Fruit fly (Drosophila melanogaster) whole organism, embryonic: ENCODE data around the gene CG44476.

Experiments
- B-H1 ChIP-seq: fragments of 200-800 bp; sonication (Bioruptor generic); IDR thresholded peaks from 3 replicates; pipeline ENCODE4 v1.3.6; 2022; ENCODE audit warnings: missing biosample characterization, missing genetic modification characterization
- Bteb2 ChIP-seq: fragments of 200-800 bp; sonication (Bioruptor generic); optimal IDR thresholded peaks from 2 replicates; lab custom pipeline; 2016; ENCODE audit warnings: missing biosample characterization, missing genetic modification characterization
- CG10321 ChIP-seq: fragments of 200-800 bp; sonication (Bioruptor generic); IDR thresholded peaks from 2 replicates; pipeline ENCODE4 v1.3.6; 2022; ENCODE audit warnings: missing biosample characterization, missing genetic modification characterization
- CG10462 ChIP-seq: fragments of 200-800 bp; sonication (Bioruptor generic); optimal IDR thresholded peaks from 2 replicates; lab custom pipeline; 2016; ENCODE audit warnings: missing biosample characterization, missing genetic modification characterization
- CG11504 ChIP-seq: fragments of 200-800 bp; sonication (Bioruptor generic); optimal IDR thresholded peaks from 3 replicates; lab custom pipeline; 2019; ENCODE audit warnings: missing biosample characterization, mild to moderate bottlenecking, missing genetic modification characterization, moderate library complexity
- CG11696 ChIP-seq: fragments of 200-800 bp; sonication (Bioruptor generic); IDR thresholded peaks from 2 replicates; pipeline ENCODE4 v1.3.6; 2022; ENCODE audit warnings: missing biosample characterization, missing genetic modification characterization
- CG13296 ChIP-seq: fragments of 200-800 bp; sonication (Bioruptor generic); optimal IDR thresholded peaks from 3 replicates; lab custom pipeline; 2018; ENCODE audit warnings: missing biosample characterization, mild to moderate bottlenecking, missing genetic modification characterization
- CG13424 ChIP-seq: fragments of 200-800 bp; sonication (Bioruptor generic); optimal IDR thresholded peaks from 2 replicates; lab custom pipeline; 2019; ENCODE audit warnings: missing biosample characterization, mild to moderate bottlenecking, missing genetic modification characterization, moderate library complexity
- CG14441 ChIP-seq: fragments of 200-800 bp; sonication (Bioruptor generic); IDR thresholded peaks from 2 replicates; pipeline ENCODE4 v1.3.6; 2022; ENCODE audit warnings: missing biosample characterization, missing genetic modification characterization
- CG18599 ChIP-seq: fragments of 200-800 bp; sonication (Bioruptor generic); optimal IDR thresholded peaks from 3 replicates; lab custom pipeline; 2017; ENCODE audit warnings: missing biosample characterization, missing genetic modification characterization, mild to moderate bottlenecking, moderate library complexity, missing genetic modification reagents
- CG2678 ChIP-seq: fragments of 200-800 bp; sonication (Bioruptor generic); optimal IDR thresholded peaks from 3 replicates; lab custom pipeline; 2019; ENCODE audit warnings: missing biosample characterization, mild to moderate bottlenecking, missing genetic modification characterization, moderate library complexity
- CG32772 ChIP-seq: fragments of 200-800 bp; sonication (Bioruptor generic); IDR thresholded peaks from 2 replicates; pipeline ENCODE4 v1.3.6; 2022; ENCODE audit warnings: missing biosample characterization, missing genetic modification characterization
- CG4404 ChIP-seq: fragments of 200-800 bp; sonication (Bioruptor generic); IDR thresholded peaks from 2 replicates; pipeline ENCODE4 v1.3.6; 2022; ENCODE audit warnings: missing biosample characterization, missing genetic modification characterization
- CG6683 ChIP-seq: fragments of 200-800 bp; sonication (Bioruptor generic); optimal IDR thresholded peaks from 2 replicates; lab custom pipeline; 2017; ENCODE audit warnings: missing biosample characterization, mild to moderate bottlenecking, missing genetic modification characterization, missing genetic modification reagents
- CG7786 ChIP-seq: fragments of 200-800 bp; sonication (Bioruptor generic); optimal IDR thresholded peaks from 2 replicates; lab custom pipeline; 2016; ENCODE audit warnings: missing biosample characterization, missing genetic modification characterization
- CG7928 ChIP-seq: fragments of 200-800 bp; sonication (Bioruptor generic); optimal IDR thresholded peaks from 2 replicates; lab custom pipeline; 2017; ENCODE audit warnings: missing biosample characterization, mild to moderate bottlenecking, missing genetic modification characterization
- CG7987 ChIP-seq: fragments of 200-800 bp; sonication (Bioruptor generic); optimal IDR thresholded peaks from 2 replicates; lab custom pipeline; 2018; ENCODE audit warnings: missing biosample characterization, mild to moderate bottlenecking, missing genetic modification characterization, moderate library complexity
- CG8290 ChIP-seq, 3 experiments: fragments of 200-800 bp; sonication (Bioruptor generic); optimal IDR thresholded peaks; 2 replicates each; lab custom pipeline; 2016 to 2019; ENCODE audit warnings: missing biosample characterization in 3 of 3, missing genetic modification characterization in 3 of 3, mild to moderate bottlenecking in 2 of 3, moderate library complexity in 1 of 3
- CG8388 ChIP-seq: fragments of 200-800 bp; sonication (Bioruptor generic); optimal IDR thresholded peaks from 2 replicates; lab custom pipeline; 2019; ENCODE audit warnings: missing biosample characterization, mild to moderate bottlenecking, missing genetic modification characterization, moderate library complexity
- CG8478 ChIP-seq: fragments of >200 bp; optimal IDR thresholded peaks from 2 replicates; lab custom pipeline; 2018
- CG8765 ChIP-seq: fragments of 200-800 bp; sonication (Bioruptor generic); IDR thresholded peaks from 2 replicates; pipeline ENCODE4 v1.3.6; 2022; ENCODE audit warnings: missing biosample characterization, missing genetic modification characterization
- CG9727 ChIP-seq: fragments of 200-800 bp; sonication (Bioruptor generic); optimal IDR thresholded peaks from 3 replicates; lab custom pipeline; 2017; ENCODE audit warnings: missing biosample characterization, mild to moderate bottlenecking, missing genetic modification characterization
- Dbx ChIP-seq: fragments of 200-800 bp; sonication (Bioruptor generic); IDR thresholded peaks from 3 replicates; pipeline ENCODE4 v1.3.6; 2022; ENCODE audit warnings: missing biosample characterization, missing genetic modification characterization
- Doc3 ChIP-seq: fragments of 200-800 bp; sonication (Bioruptor generic); IDR thresholded peaks from 3 replicates; pipeline ENCODE4 v1.3.6; 2022; ENCODE audit warnings: missing biosample characterization, missing genetic modification characterization; ENCODE audit not compliant: partially characterized antibody
- Drgx ChIP-seq: fragments of 200-800 bp; sonication (Bioruptor generic); IDR thresholded peaks from 2 replicates; pipeline ENCODE4 v1.3.6; 2022; ENCODE audit warnings: missing biosample characterization, missing genetic modification characterization
- Gug ChIP-seq: fragments of 200-800 bp; sonication (Bioruptor generic); IDR thresholded peaks from 4 replicates; pipeline ENCODE4 v1.3.6; 2022; ENCODE audit warnings: missing biosample characterization, missing genetic modification characterization
- Lim3 ChIP-seq: fragments of 200-800 bp; sonication (Bioruptor generic); IDR thresholded peaks from 2 replicates; pipeline ENCODE4 v1.3.6; 2022; ENCODE audit warnings: missing biosample characterization, missing genetic modification characterization
- Lpt ChIP-seq: fragments of >200 bp; optimal IDR thresholded peaks from 2 replicates; lab custom pipeline; 2018; ENCODE audit warnings: missing biosample characterization, missing genetic modification characterization
- NC2α ChIP-seq: fragments of 200-800 bp; sonication (Bioruptor generic); optimal IDR thresholded peaks from 2 replicates; lab custom pipeline; 2016; ENCODE audit warnings: missing biosample characterization, missing genetic modification characterization
- Rfx ChIP-seq: fragments of 200-800 bp; sonication (Bioruptor generic); IDR thresholded peaks from 2 replicates; pipeline ENCODE4 v1.3.6; 2022; ENCODE audit warnings: missing biosample characterization, missing genetic modification characterization
- Sox100B ChIP-seq: fragments of 200-800 bp; sonication (Bioruptor generic); optimal IDR thresholded peaks from 3 replicates; lab custom pipeline; 2018; ENCODE audit warnings: missing biosample characterization, mild to moderate bottlenecking, missing genetic modification characterization
- Ssrp ChIP-seq: fragments of 200-800 bp; sonication (Bioruptor generic); optimal IDR thresholded peaks from 2 replicates; lab custom pipeline; 2018; ENCODE audit warnings: missing biosample characterization, mild to moderate bottlenecking, missing genetic modification characterization, moderate library complexity
- TFAM ChIP-seq: fragments of 200-800 bp; sonication (Bioruptor generic); optimal IDR thresholded peaks from 2 replicates; lab custom pipeline; 2017; ENCODE audit warnings: missing biosample characterization, missing genetic modification characterization, inconsistent platforms
- bcd ChIP-seq: fragments of 200-800 bp; sonication (Bioruptor generic); optimal IDR thresholded peaks from 2 replicates; lab custom pipeline; 2017; ENCODE audit warnings: missing biosample characterization, mild to moderate bottlenecking, missing genetic modification characterization
- btn ChIP-seq: fragments of 200-800 bp; sonication (Bioruptor generic); optimal IDR thresholded peaks from 2 replicates; lab custom pipeline; 2016; ENCODE audit warnings: missing biosample characterization, missing genetic modification characterization
- cas ChIP-seq: fragments of 200-800 bp; sonication (Bioruptor generic); IDR thresholded peaks from 2 replicates; pipeline ENCODE4 v1.3.6; 2022; ENCODE audit warnings: missing biosample characterization, missing genetic modification characterization
- corto ChIP-seq: fragments of 200-800 bp; sonication (Bioruptor generic); optimal IDR thresholded peaks from 2 replicates; lab custom pipeline; 2016; ENCODE audit warnings: missing biosample characterization, mild to moderate bottlenecking, missing genetic modification characterization, moderate library complexity
- dan ChIP-seq: fragments of 200-800 bp; sonication (Bioruptor generic); IDR thresholded peaks from 2 replicates; pipeline ENCODE4 v1.3.6; 2022; ENCODE audit warnings: missing biosample characterization, missing genetic modification characterization
- dimm ChIP-seq: fragments of 200-800 bp; sonication (Bioruptor generic); IDR thresholded peaks from 2 replicates; pipeline ENCODE4 v1.3.6; 2022; ENCODE audit warnings: missing biosample characterization, missing genetic modification characterization
- en ChIP-seq: fragments of 200-800 bp; sonication (Bioruptor generic); optimal IDR thresholded peaks from 2 replicates; lab custom pipeline; 2016; ENCODE audit warnings: missing biosample characterization, missing genetic modification characterization
- fru ChIP-seq: fragments of >200 bp; optimal IDR thresholded peaks from 2 replicates; lab custom pipeline; 2017
- ftz-f1 ChIP-seq: fragments of 200-800 bp; sonication (Bioruptor generic); optimal IDR thresholded peaks from 2 replicates; lab custom pipeline; 2016; ENCODE audit warnings: missing biosample characterization, missing genetic modification characterization
- kni ChIP-seq: fragments of 200-800 bp; sonication (Bioruptor generic); optimal IDR thresholded peaks from 3 replicates; lab custom pipeline; 2017; ENCODE audit warnings: mild to moderate bottlenecking, missing biosample characterization, missing genetic modification reagents, missing genetic modification characterization
- lmd ChIP-seq: fragments of 200-800 bp; sonication (Bioruptor generic); IDR thresholded peaks from 2 replicates; pipeline ENCODE4 v1.3.6; 2022; ENCODE audit warnings: missing biosample characterization, missing genetic modification characterization
- lov ChIP-seq, 2 experiments: fragments of 200-800 bp in 1 of 2; fragments of >200 bp in 1 of 2; sonication (Bioruptor generic) in 1 of 2; IDR thresholded peaks in 1 of 2; optimal IDR thresholded peaks in 1 of 2; 2 replicates in 1 of 2; 3 replicates in 1 of 2; pipeline versions ENCODE4 v1.3.6 to Lab custom; 2017 to 2022; ENCODE audit warnings: missing biosample characterization in 1 of 2, missing genetic modification characterization in 1 of 2
- maf-S ChIP-seq: fragments of 200-800 bp; sonication (Bioruptor generic); optimal IDR thresholded peaks from 2 replicates; lab custom pipeline; 2016; ENCODE audit warnings: missing biosample characterization, missing genetic modification characterization
- otp ChIP-seq: fragments of 200-800 bp; sonication (Bioruptor generic); IDR thresholded peaks from 3 replicates; pipeline ENCODE4, ENCODE4 v1.3.6; 2022; ENCODE audit warnings: missing biosample characterization, missing genetic modification characterization
- sens ChIP-seq: fragments of 200-800 bp; sonication (Bioruptor generic); peaks from one replicate; lab custom pipeline; 2016; ENCODE audit warnings: missing biosample characterization, missing genetic modification characterization
- sob ChIP-seq: fragments of 200-800 bp; sonication (Bioruptor generic); IDR thresholded peaks from 2 replicates; pipeline ENCODE4 v1.3.6; 2022; ENCODE audit warnings: missing biosample characterization, missing genetic modification characterization
- tgo ChIP-seq: fragments of 200-800 bp; sonication (Bioruptor generic); IDR thresholded peaks from 3 replicates; pipeline ENCODE4 v1.3.6; 2022; ENCODE audit warnings: missing biosample characterization, missing genetic modification characterization
- tll ChIP-seq, 2 experiments: fragments of 200-800 bp in 1 of 2; fragments of >200 bp in 1 of 2; sonication (Bioruptor generic) in 1 of 2; optimal IDR thresholded peaks; 2 replicates each; lab custom pipeline; 2017 to 2019; ENCODE audit warnings: missing biosample characterization in 2 of 2, missing genetic modification characterization in 2 of 2, mild to moderate bottlenecking in 1 of 2, moderate library complexity in 1 of 2
- wek ChIP-seq: fragments of 200-800 bp; sonication (Bioruptor generic); optimal IDR thresholded peaks from 3 replicates; lab custom pipeline; 2018; ENCODE audit warnings: missing biosample characterization, mild to moderate bottlenecking, missing genetic modification characterization, moderate library complexity

Gene CG44476

DNA sequence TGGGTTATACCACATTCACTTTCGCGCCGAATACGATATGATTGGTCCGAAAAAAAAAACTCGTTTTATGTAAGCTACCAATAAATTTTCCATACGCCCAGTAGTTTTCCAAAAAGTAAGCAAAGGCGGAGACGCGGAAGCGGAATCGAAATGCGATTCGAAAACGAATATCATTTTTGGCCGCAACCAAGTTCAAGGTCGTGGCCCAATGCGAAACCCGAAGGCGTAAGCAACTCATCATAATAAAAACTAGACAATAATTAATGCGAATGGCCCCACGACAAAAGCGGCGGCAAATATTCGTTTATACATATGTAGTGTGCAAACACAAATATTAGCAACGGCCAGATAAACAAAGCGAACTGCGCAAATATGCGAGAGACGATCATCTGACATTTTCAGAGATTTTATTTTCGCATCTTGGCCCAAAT lies 23.5 kb upstream of the CG44476 start (continued):
- 0 out of 3 replicates have a peak, but pooled peaks have one; percentile 10 for TF ChIP-seq otp (GFP tag; lab: Robert Waterston, UW)
- no peak for TF ChIP-seq tgo (GFP tag; lab: Robert Waterston, UW)
- TF ChIP-seq CG9727 (GFP tag; lab: Kevin White, UChicago): peak; percentile 40
- TF ChIP-seq wek (GFP tag; lab: Kevin White, UChicago): no peak
- TF ChIP-seq Drgx (GFP tag; lab: Robert Waterston, UW): no peak
- no peak for TF ChIP-seq dimm
- no peak for TF ChIP-seq CG11696 (GFP tag; lab: Robert Waterston, UW)
- no peak for TF ChIP-seq Lpt (GFP tag; lab: Kevin White, UChicago)
- TF ChIP-seq CG7928 (GFP tag; lab: Kevin White, UChicago): peak; percentile 54
- TF ChIP-seq NC2α: no peak
- peak; percentile 73 for TF ChIP-seq CG7987
- no peak for TF ChIP-seq CG4404 (GFP tag; lab: Robert Waterston, UW)
- TF ChIP-seq CG8478 (lab: Kevin White, UChicago): no peak
- no peak for TF ChIP-seq lmd (GFP tag; lab: Robert Waterston, UW)
- peak; percentile 62 for TF ChIP-seq Bteb2 (GFP tag; lab: Kevin White, UChicago)
- no peak for TF ChIP-seq fru
- TF ChIP-seq bcd (GFP tag; lab: Kevin White, UChicago): peak; percentile 31
- no peak for TF ChIP-seq TFAM
- no peak for TF ChIP-seq CG10462 (GFP tag; lab: Kevin White, UChicago)
- 0 out of 3 replicates have a peak, but pooled peaks have one; percentile 52 for TF ChIP-seq Dbx
- TF ChIP-seq CG14441: no peak
- TF ChIP-seq CG10321 (GFP tag; lab: Robert Waterston, UW): peak; percentile 44; the same call in 1 of the 2 replicates
- TF ChIP-seq Doc3 (GFP tag; lab: Robert Waterston, UW): no peak
- no peak for TF ChIP-seq lov (optimal IDR thresholded peaks at IDR 0.05; lab: Kevin White, UChicago)
- TF ChIP-seq lov (GFP tag; IDR thresholded peaks at IDR 0.05; lab: Robert Waterston, UW): no peak
- TF ChIP-seq CG13296 (GFP tag; lab: Kevin White, UChicago): peak; percentile 37
- TF ChIP-seq CG2678 (tag; lab: Kevin White, UChicago): peak; percentile 55
- no peak for TF ChIP-seq CG11504 (tag; lab: Kevin White, UChicago)
- TF ChIP-seq CG32772 (GFP tag; lab: Robert Waterston, UW): no peak
- no peak for TF ChIP-seq dan (GFP tag; lab: Robert Waterston, UW)
- no peak for TF ChIP-seq Ssrp (tag; lab: Kevin White, UChicago)
- peak; percentile 75 for TF ChIP-seq Rfx (GFP tag; lab: Robert Waterston, UW)
- TF ChIP-seq Gug (GFP tag; lab: Robert Waterston, UW): no peak
- TF ChIP-seq ftz-f1 (GFP tag; lab: Kevin White, UChicago): peak; percentile 89
- no peak for TF ChIP-seq kni
- no peak for TF ChIP-seq cas (GFP tag; lab: Robert Waterston, UW)
- TF ChIP-seq btn (GFP tag; lab: Kevin White, UChicago): no peak
- no peak for TF ChIP-seq Sox100B (GFP tag; lab: Kevin White, UChicago)
- no peak for TF ChIP-seq CG13424
- no peak for TF ChIP-seq corto (GFP tag; lab: Kevin White, UChicago)
- no peak for TF ChIP-seq Lim3 (GFP tag; lab: Robert Waterston, UW)
- no peak for TF ChIP-seq CG6683 (GFP tag; lab: Kevin White, UChicago)
- no peak for TF ChIP-seq CG8765 (GFP tag; lab: Robert Waterston, UW)
- no peak for TF ChIP-seq en (GFP tag; lab: Kevin White, UChicago)
- no peak for TF ChIP-seq maf-S (GFP tag; lab: Kevin White, UChicago)
- peak; percentile 75 for TF ChIP-seq CG18599 (GFP tag; lab: Kevin White, UChicago)
- no peak; the same call in 2 of the 3 replicates for TF ChIP-seq B-H1 (GFP tag; lab: Robert Waterston, UW)
- TF ChIP-seq sens (GFP tag; lab: Kevin White, UChicago): peak; percentile 39
- no peak for TF ChIP-seq CG8388 (GFP tag; lab: Kevin White, UChicago)
- no peak for TF ChIP-seq CG8290 (GFP tag; optimal IDR thresholded peaks at IDR 0.05; lab: Kevin White, UChicago)
- peak in 1 of 2 experiments; percentile 70 for TF ChIP-seq CG8290 (tag; optimal IDR thresholded peaks at IDR 0.05; lab: Kevin White, UChicago)
- TF ChIP-seq sob (GFP tag; lab: Robert Waterston, UW): peak; percentile 50; the same call in 1 of the 2 replicates
- peak; percentile 39 for TF ChIP-seq CG7786 (GFP tag; lab: Kevin White, UChicago)
- no peak for TF ChIP-seq tll (GFP tag; optimal IDR thresholded peaks at IDR 0.05; lab: Kevin White, UChicago)
